Worm (Caenorhabditis elegans) whole organism, L4 larva: Measurements from ENCODE around the gene F13E9.9.

Experiments
- D1046.2 ChIP-seq: fragments of 200-800 bp; sonication (Bioruptor generic); IDR thresholded peaks from 2 replicates; pipeline ENCODE4 v1.3.6; 2022; ENCODE audit warnings: missing genetic modification characterization, missing compliant biosample characterization
- F26F4.8 ChIP-seq: fragments of 200-800 bp; sonication (Bioruptor generic); conservative IDR thresholded peaks from 2 replicates; pipeline ENCODE4 v1.3.6; 2022; ENCODE audit warnings: missing genetic modification characterization, missing compliant biosample characterization
- F49E8.2 ChIP-seq: sonication (generic microtip); optimal IDR thresholded peaks from 2 replicates; lab custom pipeline; 2016; ENCODE audit warnings: missing compliant biosample characterization, mild to moderate bottlenecking, missing genetic modification characterization, borderline replicate concordance
- R02D3.7 ChIP-seq: fragments of 150-350 bp; sonication (generic microtip); optimal IDR thresholded peaks from 3 replicates; lab custom pipeline; 2014; ENCODE audit warnings: missing biosample characterization, missing genetic modification characterization
- T26A8.4 ChIP-seq: fragments of 200-800 bp; sonication (Bioruptor generic); IDR thresholded peaks from 2 replicates; pipeline ENCODE4 v1.3.6; 2022; ENCODE audit warnings: missing genetic modification characterization, missing compliant biosample characterization
- Y75B8A.6 ChIP-seq: fragments of 200-800 bp; sonication (Bioruptor generic); IDR thresholded peaks from 2 replicates; pipeline ENCODE4 v1.3.6; 2022; ENCODE audit warnings: missing genetic modification reagents, missing genetic modification characterization, missing compliant biosample characterization
- ZK337.2 ChIP-seq: fragments of 200-800 bp; sonication (Bioruptor generic); IDR thresholded peaks from 2 replicates; pipeline ENCODE4 v1.3.6; 2022; ENCODE audit warnings: missing genetic modification reagents, missing genetic modification characterization, missing compliant biosample characterization
- ZK546.5 ChIP-seq, 2 experiments: sonication (generic microtip); optimal IDR thresholded peaks; 2 replicates each; lab custom pipeline; 2017; ENCODE audit warnings: missing biosample characterization in 2 of 2, missing genetic modification characterization in 2 of 2
- aly-2 ChIP-seq: sonication (generic microtip); optimal IDR thresholded peaks from 2 replicates; lab custom pipeline; 2018; ENCODE audit warnings: missing biosample characterization, missing genetic modification characterization
- arid-1 ChIP-seq: fragments of 200-800 bp; sonication (Bioruptor generic); conservative IDR thresholded peaks from 2 replicates; pipeline ENCODE4 v1.3.6; 2022; ENCODE audit warnings: missing genetic modification reagents, missing genetic modification characterization, missing compliant biosample characterization
- ceh-20 ChIP-seq: fragments of 200-800 bp; sonication (Bioruptor generic); IDR thresholded peaks from 2 replicates; pipeline ENCODE4 v1.3.6; 2022; ENCODE audit warnings: missing genetic modification reagents, missing genetic modification characterization, missing compliant biosample characterization
- ceh-32 ChIP-seq: sonication (generic microtip); optimal IDR thresholded peaks from 2 replicates; lab custom pipeline; 2016; ENCODE audit warnings: mild to moderate bottlenecking, missing genetic modification characterization, missing compliant biosample characterization; ENCODE audit not compliant: poor library complexity
- ceh-62 ChIP-seq: sonication (generic microtip); optimal IDR thresholded peaks from 2 replicates; lab custom pipeline; 2017; ENCODE audit warnings: missing biosample characterization, missing genetic modification characterization
- ceh-82 ChIP-seq: sonication (generic microtip); optimal IDR thresholded peaks from 2 replicates; lab custom pipeline; 2017; ENCODE audit warnings: missing biosample characterization, missing genetic modification characterization
- ctbp-1 ChIP-seq: fragments of 200-800 bp; sonication (Bioruptor generic); IDR thresholded peaks from 2 replicates; pipeline ENCODE4 v1.3.6; 2022; ENCODE audit warnings: missing genetic modification reagents, missing genetic modification characterization, missing compliant biosample characterization
- daf-19 ChIP-seq: fragments of 200-800 bp; sonication (Bioruptor generic); conservative IDR thresholded peaks from 2 replicates; pipeline ENCODE4 v1.3.6; 2022; ENCODE audit warnings: missing genetic modification characterization, missing compliant biosample characterization
- dmd-9 ChIP-seq: fragments of 200-800 bp; sonication (Bioruptor generic); IDR thresholded peaks from 2 replicates; pipeline ENCODE4 v1.3.6; 2022; ENCODE audit warnings: missing genetic modification reagents, missing genetic modification characterization, missing compliant biosample characterization
- duxl-1 ChIP-seq: sonication (generic microtip); optimal IDR thresholded peaks from 2 replicates; lab custom pipeline; 2016; ENCODE audit warnings: mild to moderate bottlenecking, missing genetic modification characterization, moderate library complexity, missing compliant biosample characterization; ENCODE audit not compliant: poor library complexity
- egl-27 ChIP-seq: sonication (generic microtip); optimal IDR thresholded peaks from 3 replicates; lab custom pipeline; 2017; ENCODE audit warnings: missing biosample characterization, missing genetic modification reagents, missing genetic modification characterization
- egl-43 ChIP-seq: fragments of 200-800 bp; sonication (Bioruptor generic); IDR thresholded peaks from 2 replicates; pipeline ENCODE4 v1.3.6; 2022; ENCODE audit warnings: missing genetic modification reagents, missing genetic modification characterization, missing compliant biosample characterization
- hlh-11 ChIP-seq: fragments of 200-800 bp; sonication (Bioruptor generic); optimal IDR thresholded peaks from 2 replicates; lab custom pipeline; 2018; ENCODE audit warnings: mild to moderate bottlenecking, missing genetic modification characterization, missing compliant biosample characterization
- jun-1 ChIP-seq: fragments of 150-350 bp; optimal IDR thresholded peaks from 2 replicates; lab custom pipeline; 2014; ENCODE audit warnings: missing biosample characterization, missing genetic modification reagents, missing genetic modification characterization
- lim-7 ChIP-seq: fragments of 200-800 bp; sonication (Bioruptor generic); IDR thresholded peaks from 2 replicates; pipeline ENCODE4 v1.3.6; 2022; ENCODE audit warnings: missing genetic modification characterization, missing compliant biosample characterization
- lin-13 ChIP-seq: fragments of 150-350 bp; optimal IDR thresholded peaks from 2 replicates; lab custom pipeline; 2014; ENCODE audit warnings: missing biosample characterization, missing genetic modification reagents, missing genetic modification characterization
- lin-29 ChIP-seq: fragments of 200-800 bp; sonication (Bioruptor generic); IDR thresholded peaks from 2 replicates; pipeline ENCODE4 v1.3.6; 2022; ENCODE audit warnings: missing genetic modification reagents, missing genetic modification characterization, missing compliant biosample characterization
- mep-1 ChIP-seq: fragments of 150-350 bp; sonication (generic microtip); optimal IDR thresholded peaks from 3 replicates; lab custom pipeline; 2014; ENCODE audit warnings: missing biosample characterization, missing genetic modification characterization
- mes-2 ChIP-seq: sonication (generic microtip); optimal IDR thresholded peaks from 2 replicates; lab custom pipeline; 2016; ENCODE audit warnings: missing genotype, mild to moderate bottlenecking, missing genetic modification characterization, missing compliant biosample characterization; ENCODE audit not compliant: poor library complexity, severe bottlenecking
- mxl-2 ChIP-seq: fragments of 200-800 bp; sonication (Bioruptor generic); conservative IDR thresholded peaks from 2 replicates; pipeline ENCODE4 v1.3.6; 2022; ENCODE audit warnings: missing genetic modification reagents, missing genetic modification characterization, missing compliant biosample characterization
- nhr-102 ChIP-seq: sonication (generic microtip); optimal IDR thresholded peaks from 2 replicates; lab custom pipeline; 2016; ENCODE audit warnings: mild to moderate bottlenecking, missing genetic modification characterization, moderate library complexity, missing compliant biosample characterization
- nhr-237 ChIP-seq: sonication (generic microtip); optimal IDR thresholded peaks from 2 replicates; lab custom pipeline; 2017; ENCODE audit warnings: missing biosample characterization, missing genetic modification characterization
- nhr-28 ChIP-seq: fragments of 150-350 bp; optimal IDR thresholded peaks from 2 replicates; lab custom pipeline; 2014; ENCODE audit warnings: missing biosample characterization, missing genetic modification characterization
- nhr-6 ChIP-seq: fragments of 150-350 bp; optimal IDR thresholded peaks from 2 replicates; lab custom pipeline; 2014; ENCODE audit warnings: missing biosample characterization, missing genetic modification characterization
- nhr-76 ChIP-seq: fragments of 150-350 bp; optimal IDR thresholded peaks from 2 replicates; lab custom pipeline; 2014; ENCODE audit warnings: missing biosample characterization, missing genetic modification characterization
- nhr-77 ChIP-seq: fragments of 150-350 bp; optimal IDR thresholded peaks from 2 replicates; lab custom pipeline; 2014; ENCODE audit warnings: missing biosample characterization, missing genetic modification characterization
- pqm-1 ChIP-seq: sonication (generic microtip); optimal IDR thresholded peaks from 2 replicates; lab custom pipeline; 2017; ENCODE audit warnings: missing biosample characterization, missing genetic modification characterization
- skn-1 ChIP-seq: fragments of 150-350 bp; optimal IDR thresholded peaks from 2 replicates; lab custom pipeline; 2014; ENCODE audit warnings: missing biosample characterization, missing genetic modification characterization
- snpc-4 ChIP-seq: fragments of 150-350 bp; optimal IDR thresholded peaks from 2 replicates; lab custom pipeline; 2014; ENCODE audit warnings: missing biosample characterization, missing genetic modification characterization
- spr-1 ChIP-seq: sonication (generic microtip); optimal IDR thresholded peaks from 2 replicates; lab custom pipeline; 2016; ENCODE audit warnings: mild to moderate bottlenecking, missing genetic modification characterization, missing compliant biosample characterization
- tag-97 ChIP-seq: fragments of 200-800 bp; sonication (Bioruptor generic); IDR thresholded peaks from 2 replicates; pipeline ENCODE4 v1.3.6; 2022; ENCODE audit warnings: missing genetic modification characterization, missing compliant biosample characterization
- unc-130 ChIP-seq: sonication (generic microtip); optimal IDR thresholded peaks from 2 replicates; lab custom pipeline; 2016; ENCODE audit warnings: missing genetic modification reagents, missing genetic modification characterization, missing compliant biosample characterization
- unc-39 ChIP-seq: sonication (generic microtip); optimal IDR thresholded peaks from 2 replicates; lab custom pipeline; 2017; ENCODE audit warnings: missing biosample characterization, missing genetic modification characterization
- unc-62 ChIP-seq, 3 experiments: fragments of 150-350 bp in 1 of 3; sonication (generic microtip); optimal IDR thresholded peaks in 2 of 3; peaks in 1 of 3; 1 replicate in 1 of 3; 2 replicates in 2 of 3; lab custom pipeline; 2014 to 2017; ENCODE audit warnings: missing biosample characterization in 3 of 3, missing genetic modification characterization in 3 of 3, missing genetic modification reagents in 3 of 3, missing genotype in 1 of 3
- zip-2 ChIP-seq: fragments of 150-350 bp; optimal IDR thresholded peaks from 2 replicates; lab custom pipeline; 2014; ENCODE audit warnings: missing biosample characterization, missing genetic modification characterization
- ztf-11 ChIP-seq: fragments of 150-350 bp; optimal IDR thresholded peaks from 2 replicates; lab custom pipeline; 2014; ENCODE audit warnings: missing biosample characterization, missing genetic modification characterization
- ztf-7 ChIP-seq: fragments of 150-350 bp; optimal IDR thresholded peaks from 2 replicates; lab custom pipeline; 2014; ENCODE audit warnings: missing biosample characterization, missing genetic modification characterization

Gene F13E9.9

DNA sequence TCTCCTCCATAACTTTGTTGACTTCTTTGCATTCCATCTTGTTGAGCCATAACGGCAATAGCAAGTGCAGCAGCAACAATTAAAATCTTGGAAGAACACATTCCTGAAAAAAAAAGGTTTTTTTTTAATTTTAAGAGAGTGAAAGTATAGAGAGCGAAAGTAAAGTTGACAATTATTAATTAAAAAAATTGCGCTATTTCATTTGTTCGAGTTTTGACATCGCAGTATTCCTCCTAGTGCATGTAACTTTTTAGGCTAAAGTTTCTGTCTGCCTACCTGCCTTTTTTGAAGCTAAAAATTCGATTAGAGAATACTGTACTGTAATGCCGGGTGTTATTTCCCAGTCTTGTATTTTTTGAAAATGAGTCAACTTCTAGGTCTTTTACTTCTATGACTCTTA is 7.0 kb downstream of the F13E9.9 start, which contains the start of gene srlf-12:
TSS of gene srlf-12 (minus strand) at position 101 of the 400 bp plus-strand sequence.
- no peak for TF ChIP-seq unc-130 (GFP tag; lab: Kevin White, UChicago)
- no peak for TF ChIP-seq nhr-77
- no peak for TF ChIP-seq jun-1 (tag; lab: Kevin White, UChicago)
- TF ChIP-seq T26A8.4 (GFP tag; lab: Robert Waterston, UW) = no peak
- TF ChIP-seq mep-1 (tag; lab: Kevin White, UChicago) = no peak
- TF ChIP-seq lin-13 (GFP tag; lab: Kevin White, UChicago) = no peak
- no peak for TF ChIP-seq ceh-62 (tag; lab: Kevin White, UChicago)
- TF ChIP-seq Y75B8A.6 (GFP tag; lab: Robert Waterston, UW) = no peak
- TF ChIP-seq nhr-28 = no peak
- TF ChIP-seq lin-29 = no peak
- TF ChIP-seq ctbp-1 = no peak
- TF ChIP-seq R02D3.7 = no peak
- no peak for TF ChIP-seq ztf-7 (tag; lab: Kevin White, UChicago)
- no peak for TF ChIP-seq aly-2 (tag; lab: Kevin White, UChicago)
- TF ChIP-seq ZK337.2 = no peak
- no peak for TF ChIP-seq ceh-32 (tag; lab: Kevin White, UChicago)

DNA sequence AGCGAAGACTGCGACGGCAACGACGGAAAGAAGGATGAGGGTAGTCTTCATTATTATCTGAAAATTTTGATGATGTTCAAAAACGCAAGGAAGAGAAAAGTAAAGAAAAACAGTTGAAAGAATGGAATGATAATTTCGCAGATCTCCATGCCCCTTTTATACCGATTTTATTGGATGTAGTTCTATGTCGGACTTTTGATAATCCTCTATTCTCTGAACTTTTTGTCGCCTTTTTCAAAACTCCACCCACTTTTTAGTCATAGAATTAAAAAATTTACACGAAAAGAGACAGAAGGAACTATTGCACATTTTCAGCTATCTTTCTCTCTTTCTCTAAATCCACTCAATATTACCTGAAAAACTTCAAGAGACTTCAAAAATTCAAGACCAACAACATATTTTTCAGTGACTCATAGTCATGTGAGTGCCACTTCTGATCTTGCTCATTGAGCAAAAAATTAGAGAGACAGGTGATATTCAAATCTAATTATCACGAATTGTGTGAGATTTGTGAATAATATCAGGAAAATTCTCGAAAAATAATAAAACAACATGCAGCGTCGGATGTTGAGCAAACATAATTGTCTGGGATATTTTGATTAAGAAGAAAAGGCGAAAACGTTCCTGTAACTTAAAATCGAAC is 9.1 kb downstream of the F13E9.9 start, which contains the start of gene F13E9.15:
TSS of gene F13E9.15 (minus strand) at position 51 of the 643 bp plus-strand sequence.
- TF ChIP-seq nhr-102 (tag; lab: Kevin White, UChicago) = no peak
- no peak for TF ChIP-seq mes-2 (tag; lab: Kevin White, UChicago)
- no peak for TF ChIP-seq tag-97 (GFP tag; lab: Robert Waterston, UW)

DNA sequence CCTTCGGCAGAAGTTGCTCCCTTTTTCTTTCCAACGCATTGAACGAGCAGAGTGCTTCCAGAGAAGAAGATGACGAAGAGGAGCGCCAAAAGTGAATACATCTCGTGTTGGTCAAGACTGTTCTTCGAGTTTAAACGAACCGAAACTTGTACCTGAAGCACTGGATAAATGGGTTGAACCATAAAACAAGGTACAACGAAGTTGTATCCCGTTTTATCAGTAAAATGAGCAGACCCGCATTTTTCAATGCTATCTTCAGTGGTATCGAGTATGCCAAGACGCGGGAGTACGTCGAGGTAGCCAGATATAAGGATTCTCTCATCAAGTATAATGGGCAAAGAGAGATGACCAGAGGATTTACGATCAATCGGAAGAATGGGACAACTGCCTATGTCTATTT is 11.7 kb downstream of the F13E9.9 start, which contains the start of gene F13E9.16:
TSS of gene F13E9.16 (minus strand) at position 101 of the 400 bp plus-strand sequence.
- TF ChIP-seq unc-62 (GFP tag; optimal IDR thresholded peaks at IDR 0.05 in 1 of 2; lab: Kevin White, UChicago) = no peak
- no peak for TF ChIP-seq unc-62 (tag; optimal IDR thresholded peaks at IDR 0.05; lab: Kevin White, UChicago)
- TF ChIP-seq ceh-82 (tag; lab: Kevin White, UChicago) = no peak
- no peak for TF ChIP-seq snpc-4
- no peak for TF ChIP-seq jun-1 (tag; lab: Kevin White, UChicago)
- no peak for TF ChIP-seq pqm-1 (tag; lab: Kevin White, UChicago)
- TF ChIP-seq aly-2 (tag; lab: Kevin White, UChicago) = no peak
- TF ChIP-seq nhr-237 (tag; lab: Kevin White, UChicago) = no peak
- no peak for TF ChIP-seq egl-43 (GFP tag; lab: Robert Waterston, UW)
- no peak for TF ChIP-seq hlh-11 (tag; lab: Kevin White, UChicago)
- TF ChIP-seq dmd-9 (GFP tag; lab: Robert Waterston, UW) = no peak
- TF ChIP-seq F26F4.8 (GFP tag; lab: Robert Waterston, UW) = no peak
- no peak for TF ChIP-seq lim-7 (GFP tag; lab: Robert Waterston, UW)
- TF ChIP-seq ceh-62 (tag; lab: Kevin White, UChicago) = no peak
- TF ChIP-seq ztf-11 (tag; lab: Kevin White, UChicago) = no peak
- TF ChIP-seq duxl-1 (tag; lab: Kevin White, UChicago) = no peak
- TF ChIP-seq daf-19 = no peak
- no peak for TF ChIP-seq skn-1 (tag; lab: Kevin White, UChicago)
- TF ChIP-seq F49E8.2 (tag; lab: Kevin White, UChicago) = no peak
- TF ChIP-seq ctbp-1 = no peak
- no peak for TF ChIP-seq spr-1 (tag; lab: Kevin White, UChicago)

DNA sequence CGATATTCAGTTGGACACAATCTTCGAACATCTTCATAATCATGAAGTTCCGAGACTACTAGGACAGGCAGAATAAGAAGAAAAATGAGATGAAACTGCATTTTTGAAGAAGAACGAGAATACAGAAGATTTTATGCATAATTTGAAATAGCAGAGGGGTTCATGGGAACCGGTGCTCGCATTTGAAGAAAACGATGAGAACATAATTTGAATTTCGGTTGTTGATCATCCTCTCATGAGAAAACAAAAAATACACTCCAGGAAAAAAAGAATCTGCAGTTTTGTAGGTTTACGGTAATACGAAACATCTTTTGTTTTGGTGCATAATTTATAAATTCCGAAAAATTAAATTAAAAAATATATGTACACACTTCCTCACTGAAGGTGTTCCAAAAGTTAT is 13.1 kb downstream of the F13E9.9 start, which contains the start of gene srlf-11:
TSS of gene srlf-11 (minus strand) at position 101 of the 400 bp plus-strand sequence.
- TF ChIP-seq zip-2 (tag; lab: Kevin White, UChicago) (no peak), unc-130 (GFP tag; lab: Kevin White, UChicago) (no peak), D1046.2 (GFP tag; lab: Robert Waterston, UW) (no peak), ZK546.5 (tag; optimal IDR thresholded peaks at IDR 0.05; lab: Kevin White, UChicago) (no peak), egl-27 (tag; lab: Kevin White, UChicago) (no peak), aly-2 (tag; lab: Kevin White, UChicago) (no peak), unc-62 (GFP tag; optimal IDR thresholded peaks at IDR 0.05 in 1 of 2; lab: Kevin White, UChicago) (no peak), unc-62 (tag; optimal IDR thresholded peaks at IDR 0.05; lab: Kevin White, UChicago) (no peak), pqm-1 (tag; lab: Kevin White, UChicago) (no peak), mxl-2 (GFP tag; lab: Robert Waterston, UW) (no peak), ceh-62 (tag; lab: Kevin White, UChicago) (no peak), nhr-102 (tag; lab: Kevin White, UChicago) (no peak), nhr-6 (no peak), unc-39 (no peak), nhr-76 (tag; lab: Kevin White, UChicago) (no peak), duxl-1 (tag; lab: Kevin White, UChicago) (no peak), arid-1 (no peak), ceh-20 (no peak)
